Worm (Caenorhabditis elegans) whole organism, young adult: ENCODE results near the gene sdz-37.

Source experiments
- F10E7.11 ChIP-seq: sonication (generic microtip); optimal IDR thresholded peaks from 2 replicates; lab custom pipeline; 2017; ENCODE audit warnings: mild to moderate bottlenecking, missing genetic modification characterization, moderate library complexity, missing compliant biosample characterization
- F33H1.4 ChIP-seq: fragments of 200-800 bp; sonication (Bioruptor generic); IDR thresholded peaks from 2 replicates; pipeline ENCODE4 v1.3.6; 2022; ENCODE audit warnings: missing genetic modification reagents, missing genetic modification characterization, missing compliant biosample characterization
- F37B4.10 ChIP-seq: fragments of 200-800 bp; sonication (Bioruptor generic); IDR thresholded peaks from 2 replicates; pipeline ENCODE4 v1.3.6; 2022; ENCODE audit warnings: missing genetic modification characterization, missing compliant biosample characterization
- F39B2.1 ChIP-seq: fragments of 200-800 bp; sonication (Bioruptor generic); IDR thresholded peaks from 2 replicates; pipeline ENCODE4 v1.3.6; 2022; ENCODE audit warnings: missing genetic modification reagents, missing genetic modification characterization, missing compliant biosample characterization
- F49E8.2 ChIP-seq: sonication (generic microtip); optimal IDR thresholded peaks from 3 replicates; lab custom pipeline; 2017; ENCODE audit warnings: missing genetic modification characterization, mild to moderate bottlenecking, missing compliant biosample characterization, antibody characterized with exemption, moderate library complexity; ENCODE audit not compliant: insufficient read depth
- F57A8.1 ChIP-seq: fragments of 200-800 bp; sonication (Bioruptor generic); optimal IDR thresholded peaks from 2 replicates; lab custom pipeline; 2018; ENCODE audit warnings: mild to moderate bottlenecking, missing genetic modification characterization, moderate library complexity, missing compliant biosample characterization
- K12H6.12 ChIP-seq: fragments of 200-800 bp; sonication (Bioruptor generic); optimal IDR thresholded peaks from 2 replicates; lab custom pipeline; 2018; ENCODE audit warnings: mild to moderate bottlenecking, missing genetic modification characterization, missing compliant biosample characterization
- T26A5.8 ChIP-seq: sonication (generic microtip); optimal IDR thresholded peaks from 2 replicates; lab custom pipeline; 2016; ENCODE audit warnings: missing genetic modification characterization, missing compliant biosample characterization
- Y53G8AR.9 ChIP-seq: fragments of 200-800 bp; sonication (Bioruptor generic); conservative IDR thresholded peaks from 2 replicates; pipeline ENCODE4 v1.3.6; 2022; ENCODE audit warnings: missing genetic modification reagents, missing genetic modification characterization, missing compliant biosample characterization
- Y79H2A.3 ChIP-seq: fragments of 200-800 bp; sonication (Bioruptor generic); conservative IDR thresholded peaks from 2 replicates; pipeline ENCODE4 v1.3.6; 2022; ENCODE audit warnings: missing genetic modification reagents, missing genetic modification characterization, missing compliant biosample characterization
- ZK185.1 ChIP-seq: sonication (generic microtip); optimal IDR thresholded peaks from 2 replicates; lab custom pipeline; 2016; ENCODE audit warnings: mild to moderate bottlenecking, missing genetic modification characterization, missing compliant biosample characterization; ENCODE audit not compliant: poor library complexity, severe bottlenecking
- atf-7 ChIP-seq: sonication (generic microtip); optimal IDR thresholded peaks from 2 replicates; lab custom pipeline; 2017; ENCODE audit warnings: mild to moderate bottlenecking, missing genetic modification characterization, missing compliant biosample characterization
- bed-2 ChIP-seq: fragments of 200-800 bp; sonication (Bioruptor generic); IDR thresholded peaks from 2 replicates; pipeline ENCODE4 v1.3.6; 2022; ENCODE audit warnings: missing genetic modification reagents, missing genetic modification characterization, missing compliant biosample characterization
- ccch-3 ChIP-seq: fragments of 200-800 bp; sonication (Bioruptor generic); optimal IDR thresholded peaks from 2 replicates; lab custom pipeline; 2018; ENCODE audit warnings: mild to moderate bottlenecking, missing genetic modification characterization, missing compliant biosample characterization
- ceh-100 ChIP-seq: fragments of 200-800 bp; sonication (Bioruptor generic); IDR thresholded peaks from 2 replicates; pipeline ENCODE4 v1.3.6; 2022; ENCODE audit warnings: missing genetic modification reagents, missing genetic modification characterization, missing compliant biosample characterization
- ceh-40 ChIP-seq: fragments of 200-800 bp; sonication (Bioruptor generic); IDR thresholded peaks from 2 replicates; pipeline ENCODE4 v1.3.6; 2022; ENCODE audit warnings: missing genetic modification characterization, missing compliant biosample characterization
- chd-7 ChIP-seq: sonication (generic microtip); optimal IDR thresholded peaks from 2 replicates; lab custom pipeline; 2016; ENCODE audit warnings: mild to moderate bottlenecking, missing genetic modification characterization, moderate library complexity, missing compliant biosample characterization
- die-1 ChIP-seq: sonication (generic microtip); optimal IDR thresholded peaks from 2 replicates; lab custom pipeline; 2016; ENCODE audit warnings: missing genotype, mild to moderate bottlenecking, missing genetic modification characterization, missing compliant biosample characterization
- dpl-1 ChIP-seq: fragments of 150-350 bp; optimal IDR thresholded peaks from 2 replicates; lab custom pipeline; 2014; ENCODE audit warnings: missing biosample characterization, missing genetic modification reagents, missing genetic modification characterization
- efl-1 ChIP-seq: fragments of 150-350 bp; optimal IDR thresholded peaks from 2 replicates; lab custom pipeline; 2014; ENCODE audit warnings: missing biosample characterization, missing genetic modification reagents, missing genetic modification characterization
- ekl-4 ChIP-seq: fragments of 200-800 bp; sonication (Bioruptor generic); IDR thresholded peaks from 2 replicates; pipeline ENCODE4 v1.3.6; 2022; ENCODE audit warnings: missing genetic modification reagents, missing genetic modification characterization, missing compliant biosample characterization
- him-1 ChIP-seq: sonication (generic microtip); optimal IDR thresholded peaks from 2 replicates; lab custom pipeline; 2016; ENCODE audit warnings: missing genotype, missing genetic modification reagents, missing genetic modification characterization, missing compliant biosample characterization
- hmg-1.2 ChIP-seq: fragments of 200-800 bp; sonication (Bioruptor generic); IDR thresholded peaks from 2 replicates; pipeline ENCODE4 v1.3.6; 2022; ENCODE audit warnings: missing genetic modification reagents, missing genetic modification characterization, missing compliant biosample characterization
- let-607 ChIP-seq, 2 experiments: fragments of 200-800 bp in 1 of 2; sonication (Bioruptor generic) in 1 of 2; sonication (generic microtip) in 1 of 2; optimal IDR thresholded peaks; 2 replicates each; lab custom pipeline; 2016 to 2018; ENCODE audit warnings: mild to moderate bottlenecking in 2 of 2, missing compliant biosample characterization in 2 of 2, missing genetic modification characterization in 2 of 2, moderate library complexity in 2 of 2, missing genotype in 1 of 2
- lin-26 ChIP-seq: fragments of 200-800 bp; sonication (Bioruptor generic); IDR thresholded peaks from 2 replicates; pipeline ENCODE4 v1.3.6; 2022; ENCODE audit warnings: missing genetic modification reagents, missing genetic modification characterization, missing compliant biosample characterization
- lin-35 ChIP-seq, 3 experiments: fragments of 150-350 bp in 2 of 3; sonication (generic microtip) in 1 of 3; optimal IDR thresholded peaks; 2 replicates each; lab custom pipeline; 2014 to 2018; ENCODE audit warnings: missing biosample characterization in 3 of 3, missing genetic modification characterization in 3 of 3, missing genetic modification reagents in 3 of 3
- madf-10 ChIP-seq: sonication (generic microtip); optimal IDR thresholded peaks from 2 replicates; lab custom pipeline; 2016; ENCODE audit warnings: mild to moderate bottlenecking, missing genetic modification characterization, missing compliant biosample characterization
- madf-3 ChIP-seq: fragments of 200-800 bp; sonication (Bioruptor generic); IDR thresholded peaks from 2 replicates; pipeline ENCODE4 v1.3.6; 2022; ENCODE audit warnings: missing genetic modification reagents, missing genetic modification characterization, missing compliant biosample characterization
- mes-4 ChIP-seq: sonication (generic microtip); optimal IDR thresholded peaks from 2 replicates; lab custom pipeline; 2016; ENCODE audit warnings: missing genotype, missing genetic modification characterization, missing compliant biosample characterization
- nfya-1 ChIP-seq: sonication (generic microtip); optimal IDR thresholded peaks from 2 replicates; lab custom pipeline; 2017; ENCODE audit warnings: antibody characterized with exemption, missing compliant biosample characterization, missing genetic modification characterization, borderline replicate concordance; ENCODE audit not compliant: insufficient read depth
- nfyb-1 ChIP-seq: fragments of 200-800 bp; sonication (Bioruptor generic); IDR thresholded peaks from 2 replicates; pipeline ENCODE4 v1.3.6; 2022; ENCODE audit warnings: missing genetic modification reagents, missing genetic modification characterization, missing compliant biosample characterization
- nhr-120 ChIP-seq: fragments of 200-800 bp; sonication (Bioruptor generic); IDR thresholded peaks from 2 replicates; pipeline ENCODE4 v1.3.6; 2022; ENCODE audit warnings: missing genetic modification characterization, missing compliant biosample characterization
- nhr-179 ChIP-seq: sonication (generic microtip); optimal IDR thresholded peaks from 2 replicates; lab custom pipeline; 2016; ENCODE audit warnings: mild to moderate bottlenecking, missing genetic modification characterization, missing compliant biosample characterization
- nhr-27 ChIP-seq: fragments of 200-800 bp; sonication (Bioruptor generic); optimal IDR thresholded peaks from 2 replicates; lab custom pipeline; 2018; ENCODE audit warnings: mild to moderate bottlenecking, missing genetic modification characterization, moderate library complexity, missing compliant biosample characterization
- nhr-80 ChIP-seq: sonication (generic microtip); optimal IDR thresholded peaks from 2 replicates; lab custom pipeline; 2016; ENCODE audit warnings: missing genetic modification characterization, missing compliant biosample characterization
- nhr-90 ChIP-seq: sonication (generic microtip); optimal IDR thresholded peaks from 2 replicates; lab custom pipeline; 2016; ENCODE audit warnings: missing genotype, mild to moderate bottlenecking, missing genetic modification characterization, missing compliant biosample characterization
- rcor-1 ChIP-seq: fragments of 200-800 bp; sonication (Bioruptor generic); IDR thresholded peaks from 2 replicates; pipeline ENCODE4 v1.3.6; 2022; ENCODE audit warnings: missing genetic modification reagents, missing genetic modification characterization, missing compliant biosample characterization
- rpc-1 ChIP-seq, 2 experiments: fragments of 150-350 bp in 1 of 2; sonication (generic microtip) in 1 of 2; optimal IDR thresholded peaks; 2 replicates each; lab custom pipeline; 2014 to 2018; ENCODE audit warnings: missing biosample characterization in 1 of 2, missing genetic modification characterization in 1 of 2, missing genetic modification reagents in 1 of 2, missing genotype in 1 of 2
- snpc-1.3 ChIP-seq: sonication (generic microtip); optimal IDR thresholded peaks from 2 replicates; lab custom pipeline; 2017; ENCODE audit warnings: missing genetic modification characterization, mild to moderate bottlenecking, missing compliant biosample characterization, antibody characterized with exemption, moderate library complexity, missing genotype, missing genetic modification reagents; ENCODE audit not compliant: insufficient read depth
- snpc-3.4 ChIP-seq: sonication (generic microtip); optimal IDR thresholded peaks from 2 replicates; lab custom pipeline; 2017; ENCODE audit warnings: missing genetic modification characterization, mild to moderate bottlenecking, missing compliant biosample characterization, antibody characterized with exemption, moderate library complexity, missing genotype, missing genetic modification reagents
- snpc-4 ChIP-seq, 5 experiments: fragments of 150-350 bp in 1 of 5; sonication (generic microtip) in 4 of 5; optimal IDR thresholded peaks; 2 replicates each; lab custom pipeline; 2014 to 2018; ENCODE audit warnings: missing genetic modification characterization in 5 of 5, missing biosample characterization in 3 of 5, antibody characterized with exemption in 2 of 5, mild to moderate bottlenecking in 2 of 5, missing compliant biosample characterization in 2 of 5, missing genotype in 2 of 5, moderate library complexity in 2 of 5, missing genetic modification reagents in 1 of 5
- tbp1 ChIP-seq: fragments of 200-800 bp; sonication (Bioruptor generic); optimal IDR thresholded peaks from 2 replicates; lab custom pipeline; 2018; ENCODE audit warnings: mild to moderate bottlenecking, missing genetic modification characterization, missing compliant biosample characterization
- tbx-9 ChIP-seq: sonication (generic microtip); optimal IDR thresholded peaks from 2 replicates; lab custom pipeline; 2016; ENCODE audit warnings: borderline replicate concordance, missing genetic modification characterization, inconsistent platforms, missing compliant biosample characterization
- tlf-1 ChIP-seq: fragments of 200-800 bp; sonication (Bioruptor generic); optimal IDR thresholded peaks from 2 replicates; lab custom pipeline; 2018; ENCODE audit warnings: mild to moderate bottlenecking, missing genetic modification characterization, missing compliant biosample characterization
- unc-130 ChIP-seq: sonication (generic microtip); optimal IDR thresholded peaks from 2 replicates; lab custom pipeline; 2016; ENCODE audit warnings: missing genetic modification reagents, missing genetic modification characterization, missing compliant biosample characterization
- ztf-6 ChIP-seq: fragments of 200-800 bp; sonication (Bioruptor generic); IDR thresholded peaks from 2 replicates; pipeline ENCODE4 v1.3.6; 2022; ENCODE audit warnings: missing genetic modification reagents, missing genetic modification characterization, missing compliant biosample characterization

sdz-37 gene

DNA sequence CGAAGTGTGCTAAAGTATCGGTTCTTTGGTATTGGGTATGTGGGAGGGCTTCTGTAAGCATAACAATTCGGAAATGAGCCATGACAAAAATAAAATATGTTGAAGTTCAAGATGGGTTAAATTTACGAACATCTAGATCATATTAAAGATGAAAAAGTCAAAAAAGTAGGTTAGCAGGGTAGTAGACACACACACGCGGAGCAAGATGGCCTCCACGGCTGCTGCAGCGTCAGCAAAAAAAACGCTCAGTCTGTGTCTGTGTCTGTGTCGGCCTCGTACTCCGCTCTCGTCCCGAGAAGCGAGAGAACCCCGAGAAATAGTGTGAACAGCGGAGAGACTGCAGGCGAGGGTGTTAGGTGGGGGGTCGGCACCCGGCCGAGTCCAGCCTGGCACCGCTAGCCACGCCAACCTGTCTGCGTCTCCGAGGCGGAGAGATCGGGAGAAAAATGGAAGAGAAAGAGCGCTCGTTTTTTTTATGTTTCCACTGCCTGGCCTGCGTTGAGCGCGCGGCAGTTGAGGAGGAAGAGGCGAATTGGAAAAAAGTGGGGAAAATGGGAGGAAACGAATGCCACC lies 37.9 kb downstream of the sdz-37 start, which contains the start of gene myrf-1 (continued):
- TF ChIP-seq rcor-1 (GFP tag; lab: Robert Waterston, UW) (0 out of 2 replicates have a peak, but pooled peaks have one; percentile 47), madf-10 (tag; lab: Kevin White, UChicago) (peak; percentile 57), snpc-1.3 (tag; lab: Kevin White, UChicago) (no peak), T26A5.8 (no peak), F10E7.11 (tag; lab: Kevin White, UChicago) (no peak), rpc-1 (optimal IDR thresholded peaks at IDR 0.05; lab: Kevin White, UChicago) (no peak), rpc-1 (tag; optimal IDR thresholded peaks at IDR 0.05; lab: Kevin White, UChicago) (no peak), hmg-1.2 (GFP tag; lab: Robert Waterston, UW) (peak; percentile 91), tbx-9 (tag; lab: Kevin White, UChicago) (no peak), F49E8.2 (tag; lab: Kevin White, UChicago) (no peak), ceh-100 (GFP tag; lab: Robert Waterston, UW) (no peak), nhr-27 (tag; lab: Kevin White, UChicago) (no peak), madf-3 (GFP tag; lab: Robert Waterston, UW) (no peak; the same call in 1 of the 2 replicates), mes-4 (tag; lab: Kevin White, UChicago) (no peak), let-607 (tag; optimal IDR thresholded peaks at IDR 0.05; lab: Kevin White, UChicago) (peak; percentile 57 to 65), K12H6.12 (tag; lab: Kevin White, UChicago) (peak; percentile 88), tbp1 (GFP tag; lab: Kevin White, UChicago) (no peak), ztf-6 (GFP tag; lab: Robert Waterston, UW) (no peak), dpl-1 (GFP tag; lab: Kevin White, UChicago) (no peak), Y53G8AR.9 (GFP tag; lab: Robert Waterston, UW) (no peak), lin-26 (GFP tag; lab: Robert Waterston, UW) (peak; percentile 79), Y79H2A.3 (no peak), F33H1.4 (GFP tag; lab: Robert Waterston, UW) (no peak), nhr-90 (tag; lab: Kevin White, UChicago) (peak; percentile 18), him-1 (tag; lab: Kevin White, UChicago) (no peak), ekl-4 (GFP tag; lab: Robert Waterston, UW) (peak; percentile 54; the same call in 1 of the 2 replicates), nfya-1 (tag; lab: Kevin White, UChicago) (no peak), efl-1 (GFP tag; lab: Kevin White, UChicago) (no peak), nhr-120 (no peak), nfyb-1 (GFP tag; lab: Robert Waterston, UW) (peak; percentile 75; the same call in 1 of the 2 replicates), ccch-3 (no peak), chd-7 (tag; lab: Kevin White, UChicago) (peak; percentile 79), F37B4.10 (GFP tag; lab: Robert Waterston, UW) (no peak), nhr-80 (tag; lab: Kevin White, UChicago) (peak; percentile 91), nhr-179 (tag; lab: Kevin White, UChicago) (no peak), die-1 (tag; lab: Kevin White, UChicago) (peak; percentile 62), unc-130 (no peak), ceh-40 (no peak), tlf-1 (no peak), bed-2 (0 out of 2 replicates have a peak, but pooled peaks have one; percentile 9), ZK185.1 (tag; lab: Kevin White, UChicago) (peak; percentile 39), F57A8.1 (GFP tag; lab: Kevin White, UChicago) (peak; percentile 5), lin-35 (GFP tag; optimal IDR thresholded peaks at IDR 0.05; lab: Kevin White, UChicago) (peak in 1 of 3 experiments; percentile 22), snpc-3.4 (tag; lab: Kevin White, UChicago) (no peak), snpc-4 (GFP tag; optimal IDR thresholded peaks at IDR 0.05; lab: Kevin White, UChicago) (no peak), snpc-4 (tag; optimal IDR thresholded peaks at IDR 0.05; lab: Kevin White, UChicago) (peak in 1 of 4 experiments; percentile 35), F39B2.1 (no peak), atf-7 (tag; lab: Kevin White, UChicago) (peak; percentile 44)
